Worm (Caenorhabditis elegans) whole organism, midembryonic: Measurements from ENCODE around the gene F31E3.6.

Experiments
- T22C8.4 ChIP-seq: fragments of 200-800 bp; sonication (Bioruptor generic); IDR thresholded peaks from 2 replicates; pipeline ENCODE4 v1.3.6; 2022; ENCODE audit warnings: missing genetic modification characterization, missing compliant biosample characterization
- flt-1 ChIP-seq: fragments of 200-800 bp; sonication (Bioruptor generic); IDR thresholded peaks from 2 replicates; pipeline ENCODE4 v1.3.6; 2022; ENCODE audit warnings: missing genetic modification characterization, missing compliant biosample characterization
- med-1 ChIP-seq: sonication (generic microtip); optimal IDR thresholded peaks from 2 replicates; lab custom pipeline; 2017; ENCODE audit warnings: missing genetic modification characterization, mild to moderate bottlenecking, missing compliant biosample characterization, antibody characterized with exemption, missing genetic modification reagents; ENCODE audit not compliant: insufficient read depth
- tab-1 ChIP-seq: fragments of 200-800 bp; sonication (Bioruptor generic); IDR thresholded peaks from 2 replicates; pipeline ENCODE4 v1.3.6; 2022; ENCODE audit warnings: missing genetic modification characterization, missing compliant biosample characterization

ce11 chrIII:7025839-7026238 is 44.0 kb downstream of the F31E3.6 start:
- TF ChIP-seq flt-1 (GFP tag; lab: Robert Waterston, UW) (no peak; the same call in 1 of the 2 replicates), tab-1 (GFP tag; lab: Robert Waterston, UW) (no peak), med-1 (GFP tag; lab: Kevin White, UChicago) (no peak), T22C8.4 (GFP tag; lab: Robert Waterston, UW) (no peak)
